Worm (Caenorhabditis elegans): ENCODE results near the gene asb-2.

ce11 chrX:4513657-4514143, 44.1 kb downstream of the asb-2 start, which contains the start of gene spr-3:
- TF ChIP-seq fos-1 (tag; optimal IDR thresholded peaks at IDR 0.05) (no peak), lsy-2 (tag; optimal IDR thresholded peaks at IDR 0.05) (no peak), ceh-82 (tag; optimal IDR thresholded peaks at IDR 0.05) (no peak), snpc-4 (tag; optimal IDR thresholded peaks at IDR 0.05) (no peak), lin-39 (tag; optimal IDR thresholded peaks at IDR 0.05) (no peak)
